Fruit fly (Drosophila melanogaster): ENCODE results near the gene Toll-6.

Gene Toll-6

dm6 chr3L:15353739-15354138, 17.2 kb downstream of the Toll-6 start (continued):
- TF ChIP-seq CG1602 (GFP tag; optimal IDR thresholded peaks at IDR 0.05) = no peak
- TF ChIP-seq CG7556 (GFP tag; optimal IDR thresholded peaks at IDR 0.05) = peak; percentile 22
- no peak for TF ChIP-seq kni (GFP tag; optimal IDR thresholded peaks at IDR 0.05)
- no peak for TF ChIP-seq Dip3 (GFP tag; optimal IDR thresholded peaks at IDR 0.05)
- no peak for TF ChIP-seq CG14965 (GFP tag; optimal IDR thresholded peaks at IDR 0.05; ENCODE audit: borderline replicate concordance)
- no peak for TF ChIP-seq HmgZ (tag; optimal IDR thresholded peaks at IDR 0.05)
- no peak for TF ChIP-seq CG4282 (GFP tag; optimal IDR thresholded peaks at IDR 0.05)
- TF ChIP-seq HHEX (GFP tag; optimal IDR thresholded peaks at IDR 0.05) = no peak
- TF ChIP-seq Sox100B (GFP tag; optimal IDR thresholded peaks at IDR 0.05) = no peak
- TF ChIP-seq CG15073 (GFP tag; optimal IDR thresholded peaks at IDR 0.05) = no peak
- no peak for TF ChIP-seq Ets97D (GFP tag; optimal IDR thresholded peaks at IDR 0.05)
- no peak for TF ChIP-seq CG11093 (GFP tag; IDR thresholded peaks at IDR 0.05)
- no peak for TF ChIP-seq CG6854 (GFP tag; optimal IDR thresholded peaks at IDR 0.05)
- TF ChIP-seq Elba2 (GFP tag; optimal IDR thresholded peaks at IDR 0.05) = no peak
- no peak for TF ChIP-seq p53 (GFP tag; optimal IDR thresholded peaks at IDR 0.05)
- no peak for TF ChIP-seq BEAF-32 (GFP tag; optimal IDR thresholded peaks at IDR 0.05)
- TF ChIP-seq CG16863 (GFP tag; optimal IDR thresholded peaks at IDR 0.05) = no peak
- no peak for TF ChIP-seq pfk (GFP tag; optimal IDR thresholded peaks at IDR 0.05)
- TF ChIP-seq zf30C (GFP tag; optimal IDR thresholded peaks at IDR 0.05) = no peak
- no peak for TF ChIP-seq run (tag; optimal IDR thresholded peaks at IDR 0.05)
- no peak for TF ChIP-seq CG8944 (GFP tag; optimal IDR thresholded peaks at IDR 0.05)
- TF ChIP-seq CG7987 (GFP tag; optimal IDR thresholded peaks at IDR 0.05) = no peak
- TF ChIP-seq bab2 (GFP tag; optimal IDR thresholded peaks at IDR 0.05) = no peak
- TF ChIP-seq tup (GFP tag; optimal IDR thresholded peaks at IDR 0.05) = no peak
- TF ChIP-seq CG6175 (GFP tag; IDR thresholded peaks at IDR 0.05) = no peak
- no peak for TF ChIP-seq crc (GFP tag; optimal IDR thresholded peaks at IDR 0.05)
- TF ChIP-seq Ravus (GFP tag; IDR thresholded peaks at IDR 0.05) = no peak
- TF ChIP-seq sqz (GFP tag; optimal IDR thresholded peaks at IDR 0.05) = no peak
- TF ChIP-seq E2f2 (GFP tag; IDR thresholded peaks at IDR 0.05) = no peak
- TF ChIP-seq CG10565 (GFP tag; optimal IDR thresholded peaks at IDR 0.05) = no peak
- TF ChIP-seq Sry-β (GFP tag; optimal IDR thresholded peaks at IDR 0.05) = no peak
- TF ChIP-seq Mrtf (GFP tag; IDR thresholded peaks at IDR 0.05) = no peak
- TF ChIP-seq CG10462 (GFP tag; optimal IDR thresholded peaks at IDR 0.05) = no peak
- TF ChIP-seq CG9437 (GFP tag; optimal IDR thresholded peaks at IDR 0.05) = no peak
- TF ChIP-seq ind (GFP tag; optimal IDR thresholded peaks at IDR 0.05) = peak; percentile 9
- peak; percentile 38 for TF ChIP-seq CG7839 (tag; optimal IDR thresholded peaks at IDR 0.05)
- TF ChIP-seq CG8478 (optimal IDR thresholded peaks at IDR 0.05) = no peak
- peak; percentile 1 for TF ChIP-seq CG8388 (GFP tag; optimal IDR thresholded peaks at IDR 0.05)
- TF ChIP-seq ken (GFP tag; IDR thresholded peaks at IDR 0.05) = no peak
- TF ChIP-seq sd (tag; optimal IDR thresholded peaks at IDR 0.05) = no peak
- TF ChIP-seq CG12104 (GFP tag; optimal IDR thresholded peaks at IDR 0.05) = no peak
- no peak for TF ChIP-seq Ets65A (GFP tag)
- no peak for TF ChIP-seq tll (GFP tag; optimal IDR thresholded peaks at IDR 0.05)
- no peak for TF ChIP-seq danr (GFP tag; IDR thresholded peaks at IDR 0.05)
- TF ChIP-seq ato (GFP tag; IDR thresholded peaks at IDR 0.05; ENCODE audit: partially characterized antibody) = no peak
- TF ChIP-seq jumu (GFP tag; optimal IDR thresholded peaks at IDR 0.05) = no peak
- no peak for TF ChIP-seq croc (GFP tag; conservative IDR thresholded peaks at IDR 0.05)
- TF ChIP-seq Antp (GFP tag; optimal IDR thresholded peaks at IDR 0.05) = no peak
- no peak for TF ChIP-seq trem (tag; optimal IDR thresholded peaks at IDR 0.05)
- no peak for TF ChIP-seq Camta (GFP tag; optimal IDR thresholded peaks at IDR 0.05)
- no peak for TF ChIP-seq Spps (tag; optimal IDR thresholded peaks at IDR 0.05)
- TF ChIP-seq gro (GFP tag; optimal IDR thresholded peaks at IDR 0.05) = no peak
- no peak for TF ChIP-seq Poxn (GFP tag; IDR thresholded peaks at IDR 0.05)

Data from whole organism, embryonic.